Fruit fly (Drosophila melanogaster): ENCODE data around the gene ebd2.

ebd2 gene

DNA sequence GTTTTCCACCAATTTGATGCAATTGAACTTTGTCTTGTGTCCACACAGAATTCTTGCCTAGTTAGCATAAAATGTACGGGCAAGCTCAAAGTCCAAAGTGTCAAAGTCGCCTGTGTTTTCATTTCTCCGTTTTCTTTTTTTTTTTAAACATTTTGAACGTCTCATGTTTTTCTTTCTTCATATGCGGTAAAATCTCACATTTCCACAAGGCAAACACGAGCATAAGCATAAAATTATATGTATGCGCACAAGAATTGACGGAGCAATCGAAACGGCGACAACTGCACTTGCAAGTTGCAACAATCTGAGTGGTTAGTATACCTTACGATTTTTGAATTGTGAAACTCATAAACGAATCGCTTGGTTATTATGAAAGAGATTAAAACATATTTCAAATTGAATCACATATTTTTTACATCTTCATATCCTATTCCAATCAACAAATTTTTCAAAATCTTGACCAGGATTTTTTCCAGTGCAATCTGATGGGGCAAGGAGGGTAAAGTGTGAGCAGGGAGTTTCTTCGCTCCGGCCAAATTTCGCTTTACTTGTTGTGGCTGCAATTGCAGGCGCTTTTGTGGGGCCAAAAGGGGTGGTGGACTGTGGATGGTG is 14.9 kb upstream of the ebd2 start:
- TF ChIP-seq psq (optimal IDR thresholded peaks at IDR 0.05), result no peak

DNA sequence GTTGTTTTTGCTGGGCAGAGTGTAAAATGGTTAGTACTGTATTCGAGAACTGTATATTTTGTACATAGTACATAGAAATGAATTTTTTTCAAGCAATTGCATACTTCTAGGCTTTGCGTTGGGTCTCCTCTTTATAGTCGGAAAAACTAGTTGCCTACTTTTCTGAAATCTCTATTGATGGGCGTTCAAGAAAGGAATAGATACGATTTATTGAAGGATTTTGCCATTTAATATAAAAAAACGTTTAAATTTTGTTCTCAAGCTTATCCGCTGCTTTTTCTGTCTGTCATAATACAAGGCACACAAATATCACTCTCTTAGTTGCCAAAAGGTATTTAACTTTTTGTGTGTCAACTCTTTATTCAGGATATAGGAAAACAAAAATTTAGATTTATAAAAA is 10.8 kb upstream of the ebd2 start, which contains the start of gene CG32440:
CG32440 (plus strand) TSS at position 301 of the 400 bp plus-strand sequence.
- TF ChIP-seq Sin3A (optimal IDR thresholded peaks at IDR 0.05) (no peak), ttk (optimal IDR thresholded peaks at IDR 0.05) (no peak), h (optimal IDR thresholded peaks at IDR 0.05) (no peak), Myc (optimal IDR thresholded peaks at IDR 0.05) (no peak), psq (optimal IDR thresholded peaks at IDR 0.05) (no peak), insv (optimal IDR thresholded peaks at IDR 0.05) (no peak)

DNA sequence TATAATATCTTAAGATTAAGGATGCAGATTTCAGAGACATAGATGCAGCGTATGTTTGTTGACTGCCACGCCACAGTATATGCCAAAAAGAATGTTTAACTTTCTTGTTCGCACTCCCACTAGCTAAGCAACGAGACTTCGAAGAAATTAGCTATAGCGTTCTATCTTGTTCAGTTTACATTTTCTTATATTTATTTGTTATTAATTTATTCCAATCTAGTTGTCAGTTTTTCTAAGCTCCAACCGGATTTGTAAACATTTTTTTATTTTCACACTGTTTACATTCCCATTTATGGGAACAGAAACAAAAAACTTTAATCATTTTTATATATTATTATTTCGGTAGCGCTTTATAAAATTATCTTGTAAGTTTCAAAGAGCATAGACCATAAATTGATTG is 8.3 kb upstream of the ebd2 start, which contains the start of gene CG32437:
CG32437 (plus strand) TSS at position 301 of the 400 bp plus-strand sequence.
- TF ChIP-seq psq (optimal IDR thresholded peaks at IDR 0.05), result no peak
- TF ChIP-seq Sin3A (optimal IDR thresholded peaks at IDR 0.05), result no peak
- TF ChIP-seq h (optimal IDR thresholded peaks at IDR 0.05), result no peak
- TF ChIP-seq Myc (optimal IDR thresholded peaks at IDR 0.05), result no peak
- TF ChIP-seq ttk (optimal IDR thresholded peaks at IDR 0.05), result no peak
- no peak for TF ChIP-seq insv (optimal IDR thresholded peaks at IDR 0.05)

DNA sequence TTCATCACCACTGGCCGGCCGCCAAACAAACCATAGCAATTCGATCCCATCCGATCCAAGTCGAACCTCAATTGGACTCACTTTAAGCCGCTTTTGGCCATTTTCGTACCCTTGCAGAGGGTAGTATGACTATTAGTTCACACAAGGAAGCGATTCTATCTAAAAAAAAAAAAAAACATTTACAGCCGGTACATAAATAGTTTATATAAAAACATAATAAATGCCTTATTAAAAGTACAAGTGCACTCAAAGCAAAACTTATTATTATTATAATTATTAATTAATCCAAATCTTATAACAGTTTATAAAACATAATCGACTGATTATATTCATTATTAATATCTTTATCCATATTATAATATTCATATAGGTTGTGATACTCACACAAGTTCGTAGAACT is 7.3 kb upstream of the ebd2 start, which contains the start of gene CG12971:
CG12971 (minus strand) TSS at position 101 of the 400 bp plus-strand sequence.
- TF ChIP-seq Myc (optimal IDR thresholded peaks at IDR 0.05), result no peak
- no peak for TF ChIP-seq Sin3A (optimal IDR thresholded peaks at IDR 0.05)
- TF ChIP-seq insv (optimal IDR thresholded peaks at IDR 0.05), result no peak
- TF ChIP-seq ttk (optimal IDR thresholded peaks at IDR 0.05), result no peak
- no peak for TF ChIP-seq psq (optimal IDR thresholded peaks at IDR 0.05)
- TF ChIP-seq h (optimal IDR thresholded peaks at IDR 0.05), result no peak

DNA sequence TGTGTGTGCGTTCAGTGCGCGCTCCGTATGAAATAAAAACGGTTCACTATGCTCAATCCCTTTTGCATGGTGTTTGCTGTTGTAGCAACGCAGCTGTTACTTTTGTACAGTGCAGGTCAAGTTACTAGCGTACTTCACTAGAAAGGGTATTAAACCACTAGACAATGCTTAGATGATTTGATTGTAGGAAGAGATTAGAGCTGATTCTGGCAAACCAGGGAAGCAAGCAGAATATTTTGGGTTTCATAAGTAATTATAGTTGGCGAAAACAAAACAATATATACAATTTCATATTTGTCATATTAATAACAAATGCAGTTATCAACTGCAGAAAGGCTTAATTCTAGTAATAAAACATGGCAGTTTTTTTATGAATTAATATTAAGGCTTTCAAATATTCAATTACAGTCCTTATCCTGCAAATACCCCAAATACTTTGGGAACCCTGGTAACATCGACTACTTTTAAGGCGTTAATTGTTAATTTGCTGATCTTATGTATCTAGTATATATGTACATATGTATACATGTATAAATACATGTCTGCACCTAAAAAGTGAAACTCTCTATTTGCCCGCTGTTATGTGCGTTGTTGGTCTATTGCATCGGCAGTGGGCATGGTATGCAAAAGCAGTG is 1.8 kb downstream of the ebd2 start:
- TF ChIP-seq Myc (optimal IDR thresholded peaks at IDR 0.05) (no peak), ttk (optimal IDR thresholded peaks at IDR 0.05) (no peak), Sin3A (optimal IDR thresholded peaks at IDR 0.05) (no peak), psq (optimal IDR thresholded peaks at IDR 0.05) (no peak), h (optimal IDR thresholded peaks at IDR 0.05) (no peak)

DNA sequence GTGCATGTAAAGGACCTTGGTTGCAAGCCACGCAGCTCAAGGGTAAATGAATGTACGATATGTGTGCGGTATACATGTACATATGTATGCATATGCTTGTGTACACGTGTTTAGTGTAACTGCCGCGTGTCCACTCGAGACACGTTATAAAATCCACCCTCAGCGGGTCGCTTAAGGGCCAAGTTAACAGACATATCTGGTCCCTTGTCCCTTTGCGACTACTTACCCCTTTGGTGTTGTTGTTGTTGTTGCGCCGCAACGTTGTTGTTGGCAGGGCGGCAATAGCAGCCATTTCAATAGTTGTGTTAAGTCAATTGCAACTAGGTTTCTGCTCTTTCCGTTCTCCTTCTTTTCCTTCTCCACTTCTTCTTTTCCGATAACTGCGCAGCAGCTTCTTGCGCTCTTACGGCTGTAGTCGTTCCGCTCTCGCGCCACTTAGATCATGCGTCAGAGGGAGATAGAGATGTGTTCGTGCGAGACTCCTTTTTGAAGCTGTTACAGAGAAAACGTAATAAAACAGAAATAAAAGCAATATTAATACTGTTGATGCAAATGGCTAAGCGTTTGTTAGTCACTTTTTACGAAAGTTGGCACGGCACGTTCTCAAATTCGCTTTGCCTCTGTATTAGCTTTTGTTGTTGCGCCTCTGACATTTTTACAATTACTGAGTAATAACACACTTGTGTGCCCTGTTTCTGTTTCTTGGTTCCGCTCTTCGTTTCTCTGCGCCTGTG is 2.5 kb downstream of the ebd2 start:
- TF ChIP-seq h (optimal IDR thresholded peaks at IDR 0.05) (no peak), psq (optimal IDR thresholded peaks at IDR 0.05) (no peak), Sin3A (optimal IDR thresholded peaks at IDR 0.05) (no peak), ttk (optimal IDR thresholded peaks at IDR 0.05) (no peak), Myc (optimal IDR thresholded peaks at IDR 0.05) (no peak), insv (optimal IDR thresholded peaks at IDR 0.05) (no peak)

DNA sequence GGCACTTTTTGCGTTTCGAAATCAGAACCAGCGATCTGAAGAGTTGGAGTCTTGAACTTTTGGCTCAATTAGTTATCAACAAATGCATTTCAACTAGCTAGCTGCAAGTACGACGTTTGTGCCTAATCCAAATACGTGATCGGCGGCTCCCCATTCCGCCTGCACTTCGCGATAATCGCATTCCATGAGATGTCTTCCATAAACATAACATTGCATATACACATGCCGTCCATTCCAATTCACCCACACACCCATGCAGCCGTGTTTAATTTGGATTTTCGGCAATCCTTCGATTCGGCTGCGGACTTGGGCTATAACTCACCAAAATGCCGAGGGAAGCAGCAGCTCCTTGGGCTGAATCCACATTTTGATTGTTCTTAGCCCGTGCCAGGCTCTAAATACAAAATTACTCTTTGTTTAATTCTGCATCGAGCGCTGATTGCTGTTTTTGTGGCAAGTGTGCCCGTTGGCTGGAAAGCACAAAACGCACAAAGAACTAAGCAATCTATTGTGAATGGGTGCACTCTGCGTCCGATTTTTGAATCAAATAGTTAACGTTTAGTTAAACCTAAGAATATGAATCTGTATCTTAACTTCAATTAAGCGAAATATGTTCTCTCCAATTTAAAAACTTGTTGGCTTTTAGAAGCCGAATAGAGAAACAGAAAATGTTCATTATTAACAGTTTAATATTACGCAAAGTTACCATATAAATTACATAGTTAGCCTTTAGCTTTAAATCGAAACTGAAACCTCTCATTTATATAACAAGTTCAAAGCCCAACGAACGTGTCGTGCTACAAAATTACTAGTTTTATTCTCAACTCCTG is 5.6 kb downstream of the ebd2 start, which contains the start of the genes Tbc1d8-9 and CG32436:
Tbc1d8-9 (minus strand) TSS at position 463 of the 830 bp plus-strand sequence.
CG32436 (plus strand) TSS at position 780 of the 830 bp plus-strand sequence.
- TF ChIP-seq Sin3A (optimal IDR thresholded peaks at IDR 0.05) (no peak), insv (optimal IDR thresholded peaks at IDR 0.05) (no peak), ttk (optimal IDR thresholded peaks at IDR 0.05) (no peak), h (optimal IDR thresholded peaks at IDR 0.05) (no peak), psq (optimal IDR thresholded peaks at IDR 0.05) (no peak), Myc (optimal IDR thresholded peaks at IDR 0.05) (no peak)

DNA sequence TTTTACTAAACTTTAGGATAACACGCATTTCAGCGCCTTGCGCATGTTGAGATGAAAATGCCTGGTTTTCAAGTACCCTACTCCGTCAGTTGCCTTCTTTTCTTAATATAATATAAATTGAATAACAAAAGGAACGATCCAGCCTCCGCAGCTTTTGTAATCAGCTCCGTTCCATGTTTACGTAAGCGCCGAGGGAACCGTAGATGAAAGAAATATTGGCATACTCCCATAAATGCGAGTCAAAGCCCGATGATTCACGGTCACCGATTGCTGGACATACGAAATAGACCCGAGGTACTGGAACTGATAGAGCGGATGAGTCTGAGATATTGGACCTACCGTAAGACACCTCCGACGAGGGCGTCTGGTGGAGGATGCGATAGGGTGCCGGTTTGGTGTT is 6.5 kb downstream of the ebd2 start:
- TF ChIP-seq Myc (optimal IDR thresholded peaks at IDR 0.05), result no peak
- TF ChIP-seq h (optimal IDR thresholded peaks at IDR 0.05), result no peak
- TF ChIP-seq insv (optimal IDR thresholded peaks at IDR 0.05), result no peak
- no peak for TF ChIP-seq psq (optimal IDR thresholded peaks at IDR 0.05)
- no peak for TF ChIP-seq ttk (optimal IDR thresholded peaks at IDR 0.05)
- no peak for TF ChIP-seq Sin3A (optimal IDR thresholded peaks at IDR 0.05)

DNA sequence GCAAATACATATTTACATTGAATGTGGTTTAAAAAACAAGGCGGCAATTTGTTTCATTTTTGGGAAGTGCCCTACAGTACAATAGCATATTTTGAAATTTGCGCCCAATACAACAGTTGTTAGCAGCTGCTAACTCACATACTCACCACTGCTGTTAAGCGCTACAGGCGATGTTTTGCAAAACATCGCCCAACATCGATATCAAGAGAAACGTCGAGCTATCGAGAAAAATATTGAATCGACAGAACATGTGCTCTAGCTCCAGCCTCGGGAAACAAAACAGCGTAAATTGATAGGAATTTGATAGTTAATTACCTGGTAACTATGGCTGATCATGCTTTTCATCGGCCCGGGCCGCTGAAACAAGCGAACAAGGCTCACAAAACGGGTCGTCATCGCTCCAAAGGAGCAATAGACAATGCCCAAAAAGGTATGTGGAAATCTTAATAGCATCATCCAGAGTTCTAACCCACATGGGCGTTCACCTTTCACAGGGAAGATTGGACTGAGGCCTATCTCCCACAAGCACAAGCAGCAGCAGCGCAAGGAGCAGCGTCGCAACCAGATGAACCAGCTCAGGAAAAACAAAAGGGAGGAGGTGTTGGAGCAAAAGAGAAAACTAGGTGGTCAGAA is 14.0 kb downstream of the ebd2 start, which contains the start of gene Tsr1:
Tsr1 (plus strand) TSS at position 217 of the 633 bp plus-strand sequence.
- TF ChIP-seq insv (optimal IDR thresholded peaks at IDR 0.05), result no peak
- no peak for TF ChIP-seq h (optimal IDR thresholded peaks at IDR 0.05)
- no peak for TF ChIP-seq ttk (optimal IDR thresholded peaks at IDR 0.05)
- no peak for TF ChIP-seq psq (optimal IDR thresholded peaks at IDR 0.05)
- no peak for TF ChIP-seq Sin3A (optimal IDR thresholded peaks at IDR 0.05)
- no peak for TF ChIP-seq Myc (optimal IDR thresholded peaks at IDR 0.05)

DNA sequence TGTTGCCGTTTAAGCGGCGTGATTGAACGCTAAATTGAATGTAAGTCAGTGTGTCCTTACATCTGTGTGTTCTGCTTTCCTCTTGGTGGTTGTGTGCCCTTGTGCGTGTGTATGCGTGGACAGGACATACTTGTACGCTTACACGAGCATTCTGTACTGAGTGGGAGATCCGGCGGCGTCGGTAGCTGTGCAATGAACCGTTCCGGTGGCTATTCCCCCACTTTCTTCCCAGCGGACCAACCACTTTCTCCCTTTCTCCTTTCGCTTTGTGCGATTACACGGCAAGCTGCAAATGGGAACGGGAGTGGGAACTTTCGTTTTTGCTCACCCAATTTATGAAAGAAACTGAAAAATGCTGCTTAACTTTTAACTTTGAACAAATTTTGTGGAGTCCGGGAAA is 24.4 kb downstream of the ebd2 start:
- TF ChIP-seq ttk (optimal IDR thresholded peaks at IDR 0.05), result no peak

DNA sequence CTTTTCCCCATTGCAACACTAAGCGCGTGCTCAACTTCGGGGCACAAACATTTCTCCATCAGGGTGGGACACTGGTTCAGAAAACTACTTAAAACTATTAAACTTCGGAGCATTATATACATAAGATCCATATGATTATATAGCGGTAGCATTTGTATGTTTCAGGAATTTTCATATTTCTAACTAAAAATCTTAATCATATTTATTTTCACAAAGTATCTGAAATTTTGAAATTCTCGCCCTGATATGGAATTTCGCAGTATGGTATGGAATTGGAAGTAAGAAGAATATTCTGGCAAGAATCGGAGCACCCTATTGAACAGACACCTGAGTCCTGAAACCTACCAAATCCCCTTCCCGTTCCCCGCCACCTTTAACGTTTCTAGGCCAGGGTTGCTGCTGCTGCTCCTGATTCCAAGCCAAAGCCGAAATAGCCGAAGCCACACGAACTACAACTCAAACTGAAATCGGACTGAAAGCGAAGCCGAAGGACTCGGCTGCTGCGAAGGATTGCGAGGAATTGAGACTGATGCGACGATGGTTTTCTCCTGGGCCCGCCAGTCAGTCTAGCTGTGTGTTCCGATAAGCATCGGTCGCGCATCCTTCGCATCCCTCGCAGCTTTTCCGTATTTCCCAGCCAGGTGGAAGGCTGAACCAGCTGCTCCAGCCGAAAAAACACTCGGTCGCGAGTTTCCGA is 27.1 kb downstream of the ebd2 start:
- TF ChIP-seq h (optimal IDR thresholded peaks at IDR 0.05) (no peak), Myc (optimal IDR thresholded peaks at IDR 0.05) (no peak), ttk (optimal IDR thresholded peaks at IDR 0.05) (no peak), insv (optimal IDR thresholded peaks at IDR 0.05) (no peak), Sin3A (optimal IDR thresholded peaks at IDR 0.05) (no peak), psq (optimal IDR thresholded peaks at IDR 0.05) (no peak)

Measured in Kc167 (cell line).